Worm (Caenorhabditis elegans) whole organism, young adult: ENCODE results near the gene K01H12.4.

Experiments
- F22D6.2 ChIP-seq: sonication (generic microtip); optimal IDR thresholded peaks from 2 replicates; lab custom pipeline; 2016; ENCODE audit warnings: mild to moderate bottlenecking, missing genetic modification characterization, missing compliant biosample characterization
- Y53G8AR.9 ChIP-seq: fragments of 200-800 bp; sonication (Bioruptor generic); conservative IDR thresholded peaks from 2 replicates; pipeline ENCODE4 v1.3.6; 2022; ENCODE audit warnings: missing genetic modification reagents, missing genetic modification characterization, missing compliant biosample characterization
- ama-1 ChIP-seq, 3 experiments: fragments of 150-350 bp in 1 of 3; sonication (generic microtip) in 2 of 3; optimal IDR thresholded peaks; 2 replicates each; lab custom pipeline; 2014 to 2018; ENCODE audit warnings: missing biosample characterization in 2 of 3, missing genetic modification characterization in 2 of 3, missing genetic modification reagents in 2 of 3
- ceh-40 ChIP-seq: fragments of 200-800 bp; sonication (Bioruptor generic); IDR thresholded peaks from 2 replicates; pipeline ENCODE4 v1.3.6; 2022; ENCODE audit warnings: missing genetic modification characterization, missing compliant biosample characterization
- gei-17 ChIP-seq: fragments of 200-800 bp; sonication (Bioruptor generic); optimal IDR thresholded peaks from 2 replicates; lab custom pipeline; 2018; ENCODE audit warnings: mild to moderate bottlenecking, missing genetic modification characterization, missing compliant biosample characterization
- lin-35 ChIP-seq, 3 experiments: fragments of 150-350 bp in 2 of 3; sonication (generic microtip) in 1 of 3; optimal IDR thresholded peaks; 2 replicates each; lab custom pipeline; 2014 to 2018; ENCODE audit warnings: missing biosample characterization in 3 of 3, missing genetic modification characterization in 3 of 3, missing genetic modification reagents in 3 of 3
- madf-8 ChIP-seq: fragments of 200-800 bp; sonication (Bioruptor generic); conservative IDR thresholded peaks from 2 replicates; pipeline ENCODE4 v1.3.6; 2022; ENCODE audit warnings: missing genetic modification reagents, missing genetic modification characterization, missing compliant biosample characterization
- mel-28 ChIP-seq: sonication (generic microtip); optimal IDR thresholded peaks from 2 replicates; lab custom pipeline; 2016; ENCODE audit warnings: borderline replicate concordance, mild to moderate bottlenecking, missing genetic modification characterization, missing compliant biosample characterization
- pha-4 ChIP-seq: fragments of 150-350 bp; sonication (generic microtip); optimal IDR thresholded peaks from 2 replicates; lab custom pipeline; 2014; ENCODE audit warnings: missing biosample characterization, missing genetic modification reagents, missing genetic modification characterization
- tlf-1 ChIP-seq: fragments of 200-800 bp; sonication (Bioruptor generic); optimal IDR thresholded peaks from 2 replicates; lab custom pipeline; 2018; ENCODE audit warnings: mild to moderate bottlenecking, missing genetic modification characterization, missing compliant biosample characterization
- unc-130 ChIP-seq: sonication (generic microtip); optimal IDR thresholded peaks from 2 replicates; lab custom pipeline; 2016; ENCODE audit warnings: missing genetic modification reagents, missing genetic modification characterization, missing compliant biosample characterization
- unc-62 ChIP-seq: fragments of 150-350 bp; optimal IDR thresholded peaks from 2 replicates; lab custom pipeline; 2014; ENCODE audit warnings: missing biosample characterization, missing genetic modification reagents, missing genetic modification characterization

DNA sequence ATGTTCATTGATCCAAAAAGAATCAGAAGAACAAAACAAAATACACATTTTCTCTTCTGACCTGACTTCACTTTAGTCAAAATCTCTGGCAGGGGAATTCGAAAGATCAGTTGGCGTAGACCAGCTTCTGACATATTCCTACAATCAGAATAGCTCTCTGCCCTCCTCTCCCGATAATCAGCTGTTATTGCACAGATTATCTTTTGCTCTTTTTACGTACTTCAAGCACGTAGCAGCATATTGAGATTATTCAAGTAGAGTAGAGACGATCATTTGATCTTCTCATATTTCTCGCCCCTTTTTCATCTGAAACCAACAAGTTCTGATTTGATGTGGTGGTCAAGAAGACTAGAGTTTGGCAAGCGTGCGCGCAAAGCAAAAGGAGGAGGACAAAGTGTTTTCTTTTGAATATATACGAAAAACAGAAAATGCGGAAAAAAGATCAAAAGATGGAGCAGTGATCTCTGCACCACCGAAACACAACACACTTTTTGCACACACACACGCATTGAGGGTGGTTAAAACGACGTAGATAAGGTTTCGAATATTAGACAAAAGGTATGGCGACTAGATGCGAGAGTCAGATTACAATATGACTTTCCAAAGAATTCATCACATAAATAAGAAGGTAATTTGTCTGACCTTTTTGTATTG lies 39.1 kb upstream of the K01H12.4 start:
- TF ChIP-seq gei-17 (GFP tag; lab: Kevin White, UChicago) (no peak), lin-35 (GFP tag; optimal IDR thresholded peaks at IDR 0.05; lab: Kevin White, UChicago) (no peak), ceh-40 (GFP tag; lab: Robert Waterston, UW) (no peak), unc-130 (GFP tag; lab: Kevin White, UChicago) (no peak), madf-8 (GFP tag; lab: Robert Waterston, UW) (no peak), Y53G8AR.9 (GFP tag; lab: Robert Waterston, UW) (no peak), F22D6.2 (tag; lab: Kevin White, UChicago) (no peak), ama-1 (optimal IDR thresholded peaks at IDR 0.05; lab: Kevin White, UChicago) (no peak), ama-1 (GFP tag; optimal IDR thresholded peaks at IDR 0.05; lab: Kevin White, UChicago) (no peak), tlf-1 (GFP tag; lab: Kevin White, UChicago) (no peak), mel-28 (tag; lab: Kevin White, UChicago) (no peak), unc-62 (GFP tag; lab: Kevin White, UChicago) (no peak), pha-4 (tag; lab: Kevin White, UChicago) (no peak)
